Worm (Caenorhabditis elegans): ENCODE measurements around the gene col-160.
"Not testable (repeated sequence)": the region's sequence is repeated elsewhere in the genome, so short reads cannot be mapped to it uniquely, and the experiment has no call there.

DNA sequence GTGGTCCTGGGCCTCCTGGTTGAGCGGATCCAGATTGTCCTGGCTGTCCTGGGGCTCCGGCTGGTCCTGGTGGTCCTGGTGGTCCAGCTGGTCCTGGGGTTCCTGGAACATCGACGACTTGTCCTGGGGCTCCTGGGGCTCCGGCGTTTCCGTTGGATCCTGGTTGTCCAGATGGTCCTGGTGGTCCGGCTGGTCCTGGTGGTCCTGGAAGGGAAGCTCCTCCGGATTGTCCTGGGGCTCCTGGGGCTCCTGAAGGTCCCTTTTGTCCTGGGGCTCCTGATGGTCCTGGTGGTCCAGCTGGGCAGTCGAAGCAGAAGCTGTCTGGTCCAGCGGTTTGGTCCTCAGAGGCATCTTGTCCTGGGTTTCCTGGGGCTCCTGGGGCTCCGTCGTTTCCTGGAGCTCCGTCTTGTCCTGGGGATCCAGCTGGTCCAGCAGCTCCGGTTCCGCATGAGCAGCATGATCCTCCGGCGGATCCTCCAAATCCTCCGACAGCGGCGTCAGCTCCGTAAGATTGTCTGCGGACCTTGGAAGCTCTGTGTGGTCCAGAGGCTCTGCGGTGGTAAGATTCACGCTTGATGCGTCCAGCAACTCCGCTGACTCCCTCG, 658 bp downstream of the col-160 start:
- not testable (repeated sequence) for TF ChIP-seq Y5F2A.4 (GFP tag; optimal IDR thresholded peaks at IDR 0.05); php-3 (GFP tag; IDR thresholded peaks at IDR 0.05); unc-130 (GFP tag; optimal IDR thresholded peaks at IDR 0.05)
